Worm (Caenorhabditis elegans) whole organism, young adult: ENCODE measurements around the gene H42K12.3.

Experiments
- B0261.1 ChIP-seq: sonication (generic microtip); optimal IDR thresholded peaks from 2 replicates; lab custom pipeline; 2016; ENCODE audit warnings: mild to moderate bottlenecking, missing genetic modification characterization, moderate library complexity, missing compliant biosample characterization
- C06A6.2 ChIP-seq: fragments of 200-800 bp; sonication (Bioruptor generic); conservative IDR thresholded peaks from 2 replicates; pipeline ENCODE4 v1.3.6; 2022; ENCODE audit warnings: missing genetic modification characterization, missing compliant biosample characterization
- C17E4.6 ChIP-seq: fragments of 200-800 bp; sonication (Bioruptor generic); IDR thresholded peaks from 2 replicates; pipeline ENCODE4 v1.3.6; 2022; ENCODE audit warnings: missing genetic modification reagents, missing genetic modification characterization, missing compliant biosample characterization
- D2030.7 ChIP-seq: fragments of 200-800 bp; sonication (Bioruptor generic); IDR thresholded peaks from 2 replicates; pipeline ENCODE4 v1.3.6; 2022; ENCODE audit warnings: missing genetic modification reagents, missing genetic modification characterization, missing compliant biosample characterization
- F10E7.11 ChIP-seq: sonication (generic microtip); optimal IDR thresholded peaks from 2 replicates; lab custom pipeline; 2017; ENCODE audit warnings: mild to moderate bottlenecking, missing genetic modification characterization, moderate library complexity, missing compliant biosample characterization
- F22D6.2 ChIP-seq: sonication (generic microtip); optimal IDR thresholded peaks from 2 replicates; lab custom pipeline; 2016; ENCODE audit warnings: mild to moderate bottlenecking, missing genetic modification characterization, missing compliant biosample characterization
- F39B2.1 ChIP-seq: fragments of 200-800 bp; sonication (Bioruptor generic); IDR thresholded peaks from 2 replicates; pipeline ENCODE4 v1.3.6; 2022; ENCODE audit warnings: missing genetic modification reagents, missing genetic modification characterization, missing compliant biosample characterization
- F52B5.7 ChIP-seq: sonication (generic microtip); optimal IDR thresholded peaks from 2 replicates; lab custom pipeline; 2016; ENCODE audit warnings: mild to moderate bottlenecking, missing genetic modification characterization, missing compliant biosample characterization
- T26A5.8 ChIP-seq: sonication (generic microtip); optimal IDR thresholded peaks from 2 replicates; lab custom pipeline; 2016; ENCODE audit warnings: missing genetic modification characterization, missing compliant biosample characterization
- Y53F4B.3 ChIP-seq: fragments of 200-800 bp; sonication (Bioruptor generic); IDR thresholded peaks from 2 replicates; pipeline ENCODE4 v1.3.6; 2022; ENCODE audit warnings: missing genetic modification reagents, missing genetic modification characterization, missing compliant biosample characterization
- Y79H2A.3 ChIP-seq: fragments of 200-800 bp; sonication (Bioruptor generic); conservative IDR thresholded peaks from 2 replicates; pipeline ENCODE4 v1.3.6; 2022; ENCODE audit warnings: missing genetic modification reagents, missing genetic modification characterization, missing compliant biosample characterization
- aptf-2 ChIP-seq: fragments of 200-800 bp; sonication (Bioruptor generic); conservative IDR thresholded peaks from 2 replicates; pipeline ENCODE4 v1.3.6; 2022; ENCODE audit warnings: missing genetic modification reagents, missing genetic modification characterization, missing compliant biosample characterization
- athp-1 ChIP-seq: sonication (generic microtip); optimal IDR thresholded peaks from 2 replicates; lab custom pipeline; 2017; ENCODE audit warnings: mild to moderate bottlenecking, missing genetic modification characterization, missing compliant biosample characterization
- attf-3 ChIP-seq: fragments of 200-800 bp; sonication (Bioruptor generic); conservative IDR thresholded peaks from 2 replicates; pipeline ENCODE4 v1.3.6; 2022; ENCODE audit warnings: missing genetic modification reagents, missing genetic modification characterization, missing compliant biosample characterization
- bed-2 ChIP-seq: fragments of 200-800 bp; sonication (Bioruptor generic); IDR thresholded peaks from 2 replicates; pipeline ENCODE4 v1.3.6; 2022; ENCODE audit warnings: missing genetic modification reagents, missing genetic modification characterization, missing compliant biosample characterization
- cebp-2 ChIP-seq: fragments of 200-800 bp; sonication (Bioruptor generic); IDR thresholded peaks from 2 replicates; pipeline ENCODE4 v1.3.6; 2022; ENCODE audit warnings: missing genetic modification characterization, missing compliant biosample characterization
- ceh-27 ChIP-seq: fragments of 200-800 bp; sonication (Bioruptor generic); optimal IDR thresholded peaks from 2 replicates; lab custom pipeline; 2018; ENCODE audit warnings: mild to moderate bottlenecking, missing genetic modification characterization, moderate library complexity, missing compliant biosample characterization
- ceh-91 ChIP-seq: fragments of 200-800 bp; sonication (Bioruptor generic); IDR thresholded peaks from 2 replicates; pipeline ENCODE4 v1.3.6; 2022; ENCODE audit warnings: missing genetic modification reagents, missing genetic modification characterization, missing compliant biosample characterization
- dox-1 ChIP-seq: fragments of 200-800 bp; sonication (Bioruptor generic); IDR thresholded peaks from 2 replicates; pipeline ENCODE4 v1.3.6; 2022; ENCODE audit warnings: missing genetic modification reagents, missing genetic modification characterization, missing compliant biosample characterization
- dpl-1 ChIP-seq: fragments of 150-350 bp; optimal IDR thresholded peaks from 2 replicates; lab custom pipeline; 2014; ENCODE audit warnings: missing biosample characterization, missing genetic modification reagents, missing genetic modification characterization
- egl-18 ChIP-seq: fragments of 200-800 bp; sonication (Bioruptor generic); IDR thresholded peaks from 2 replicates; pipeline ENCODE4 v1.3.6; 2022; ENCODE audit warnings: missing genetic modification reagents, missing genetic modification characterization, missing compliant biosample characterization
- ekl-4 ChIP-seq: fragments of 200-800 bp; sonication (Bioruptor generic); IDR thresholded peaks from 2 replicates; pipeline ENCODE4 v1.3.6; 2022; ENCODE audit warnings: missing genetic modification reagents, missing genetic modification characterization, missing compliant biosample characterization
- hlh-12 ChIP-seq: sonication (generic microtip); optimal IDR thresholded peaks from 2 replicates; lab custom pipeline; 2016; ENCODE audit warnings: missing genetic modification characterization, missing compliant biosample characterization
- hmg-20 ChIP-seq: fragments of 200-800 bp; sonication (Bioruptor generic); IDR thresholded peaks from 2 replicates; pipeline ENCODE4 v1.3.6; 2022; ENCODE audit warnings: missing genetic modification reagents, missing genetic modification characterization, missing compliant biosample characterization
- hrde-1 ChIP-seq: sonication (generic microtip); optimal IDR thresholded peaks from 2 replicates; lab custom pipeline; 2016; ENCODE audit warnings: missing genetic modification characterization, mild to moderate bottlenecking, missing compliant biosample characterization, moderate library complexity, missing genotype, missing genetic modification reagents, borderline replicate concordance
- let-526 ChIP-seq: fragments of 200-800 bp; sonication (Bioruptor generic); IDR thresholded peaks from 2 replicates; pipeline ENCODE4 v1.3.6; 2022; ENCODE audit warnings: missing genetic modification reagents, missing genetic modification characterization, missing compliant biosample characterization
- let-607 ChIP-seq, 2 experiments: fragments of 200-800 bp in 1 of 2; sonication (Bioruptor generic) in 1 of 2; sonication (generic microtip) in 1 of 2; optimal IDR thresholded peaks; 2 replicates each; lab custom pipeline; 2016 to 2018; ENCODE audit warnings: mild to moderate bottlenecking in 2 of 2, missing compliant biosample characterization in 2 of 2, missing genetic modification characterization in 2 of 2, moderate library complexity in 2 of 2, missing genotype in 1 of 2
- lin-54 ChIP-seq: fragments of 200-800 bp; sonication (Bioruptor generic); optimal IDR thresholded peaks from 2 replicates; lab custom pipeline; 2018; ENCODE audit warnings: mild to moderate bottlenecking, missing genetic modification characterization, missing compliant biosample characterization
- madf-10 ChIP-seq: sonication (generic microtip); optimal IDR thresholded peaks from 2 replicates; lab custom pipeline; 2016; ENCODE audit warnings: mild to moderate bottlenecking, missing genetic modification characterization, missing compliant biosample characterization
- madf-3 ChIP-seq: fragments of 200-800 bp; sonication (Bioruptor generic); IDR thresholded peaks from 2 replicates; pipeline ENCODE4 v1.3.6; 2022; ENCODE audit warnings: missing genetic modification reagents, missing genetic modification characterization, missing compliant biosample characterization
- madf-6 ChIP-seq: fragments of 200-800 bp; sonication (Bioruptor generic); IDR thresholded peaks from 2 replicates; pipeline ENCODE4 v1.3.6; 2022; ENCODE audit warnings: missing genetic modification reagents, missing genetic modification characterization, missing compliant biosample characterization
- mes-4 ChIP-seq: sonication (generic microtip); optimal IDR thresholded peaks from 2 replicates; lab custom pipeline; 2016; ENCODE audit warnings: missing genotype, missing genetic modification characterization, missing compliant biosample characterization
- mxl-1 ChIP-seq: sonication (generic microtip); optimal IDR thresholded peaks from 2 replicates; lab custom pipeline; 2016; ENCODE audit warnings: missing genetic modification characterization, missing compliant biosample characterization
- nfya-1 ChIP-seq: sonication (generic microtip); optimal IDR thresholded peaks from 2 replicates; lab custom pipeline; 2017; ENCODE audit warnings: antibody characterized with exemption, missing compliant biosample characterization, missing genetic modification characterization, borderline replicate concordance; ENCODE audit not compliant: insufficient read depth
- nfya-2 ChIP-seq: fragments of 200-800 bp; sonication (Bioruptor generic); IDR thresholded peaks from 2 replicates; pipeline ENCODE4 v1.3.6; 2022; ENCODE audit warnings: missing genetic modification reagents, missing genetic modification characterization, missing compliant biosample characterization
- nhr-120 ChIP-seq: fragments of 200-800 bp; sonication (Bioruptor generic); IDR thresholded peaks from 2 replicates; pipeline ENCODE4 v1.3.6; 2022; ENCODE audit warnings: missing genetic modification characterization, missing compliant biosample characterization
- nhr-27 ChIP-seq: fragments of 200-800 bp; sonication (Bioruptor generic); optimal IDR thresholded peaks from 2 replicates; lab custom pipeline; 2018; ENCODE audit warnings: mild to moderate bottlenecking, missing genetic modification characterization, moderate library complexity, missing compliant biosample characterization
- pha-4 ChIP-seq: fragments of 150-350 bp; sonication (generic microtip); optimal IDR thresholded peaks from 2 replicates; lab custom pipeline; 2014; ENCODE audit warnings: missing biosample characterization, missing genetic modification reagents, missing genetic modification characterization
- repo-1 ChIP-seq: sonication (generic microtip); optimal IDR thresholded peaks from 2 replicates; lab custom pipeline; 2017; ENCODE audit warnings: mild to moderate bottlenecking, missing genetic modification characterization, missing compliant biosample characterization
- sdz-38 ChIP-seq: sonication (generic microtip); optimal IDR thresholded peaks from 2 replicates; lab custom pipeline; 2016; ENCODE audit warnings: missing genotype, missing genetic modification characterization, missing compliant biosample characterization
- snpc-1.1 ChIP-seq: sonication (generic microtip); optimal IDR thresholded peaks from 2 replicates; lab custom pipeline; 2017; ENCODE audit warnings: missing genetic modification characterization, mild to moderate bottlenecking, missing compliant biosample characterization, antibody characterized with exemption, moderate library complexity, missing genotype, missing genetic modification reagents; ENCODE audit not compliant: insufficient read depth
- snpc-4 ChIP-seq, 5 experiments: fragments of 150-350 bp in 1 of 5; sonication (generic microtip) in 4 of 5; optimal IDR thresholded peaks; 2 replicates each; lab custom pipeline; 2014 to 2018; ENCODE audit warnings: missing genetic modification characterization in 5 of 5, missing biosample characterization in 3 of 5, antibody characterized with exemption in 2 of 5, mild to moderate bottlenecking in 2 of 5, missing compliant biosample characterization in 2 of 5, missing genotype in 2 of 5, moderate library complexity in 2 of 5, missing genetic modification reagents in 1 of 5
- somi-1 ChIP-seq: fragments of 200-800 bp; sonication (Bioruptor generic); optimal IDR thresholded peaks from 2 replicates; lab custom pipeline; 2018; ENCODE audit warnings: mild to moderate bottlenecking, missing genetic modification characterization, missing compliant biosample characterization
- sptf-2 ChIP-seq: fragments of 200-800 bp; sonication (Bioruptor generic); optimal IDR thresholded peaks from 2 replicates; lab custom pipeline; 2018; ENCODE audit warnings: mild to moderate bottlenecking, missing genetic modification characterization, missing compliant biosample characterization
- unc-130 ChIP-seq: sonication (generic microtip); optimal IDR thresholded peaks from 2 replicates; lab custom pipeline; 2016; ENCODE audit warnings: missing genetic modification reagents, missing genetic modification characterization, missing compliant biosample characterization
- xnd-1 ChIP-seq: sonication (generic microtip); optimal IDR thresholded peaks from 2 replicates; lab custom pipeline; 2016; ENCODE audit warnings: missing genotype, missing genetic modification reagents, missing genetic modification characterization, missing compliant biosample characterization
- ztf-25 ChIP-seq: fragments of 200-800 bp; sonication (Bioruptor generic); IDR thresholded peaks from 2 replicates; pipeline ENCODE4 v1.3.6; 2022; ENCODE audit warnings: missing genetic modification reagents, missing genetic modification characterization, missing compliant biosample characterization
- ztf-26 ChIP-seq: sonication (generic microtip); optimal IDR thresholded peaks from 2 replicates; lab custom pipeline; 2017; ENCODE audit warnings: missing genetic modification characterization, missing compliant biosample characterization
- ztf-3 ChIP-seq: fragments of 200-800 bp; sonication (Bioruptor generic); optimal IDR thresholded peaks from 2 replicates; lab custom pipeline; 2018; ENCODE audit warnings: mild to moderate bottlenecking, missing genetic modification characterization, missing compliant biosample characterization

Gene H42K12.3

ce11 chrX:1302267-1302666, 8.9 kb upstream of the H42K12.3 start (continued):
- TF ChIP-seq repo-1 (peak; percentile 30), athp-1 (tag; lab: Kevin White, UChicago) (peak; percentile 24), egl-18 (GFP tag; lab: Robert Waterston, UW) (no peak), hrde-1 (tag; lab: Kevin White, UChicago) (no peak), let-607 (tag; optimal IDR thresholded peaks at IDR 0.05; lab: Kevin White, UChicago) (peak in 1 of 2 experiments; percentile 37), F39B2.1 (GFP tag; lab: Robert Waterston, UW) (no peak), hmg-20 (GFP tag; lab: Robert Waterston, UW) (0 out of 2 replicates have a peak, but pooled peaks have one; percentile 25), nhr-27 (no peak), F52B5.7 (tag; lab: Kevin White, UChicago) (no peak), T26A5.8 (peak; percentile 15), nfya-1 (tag; lab: Kevin White, UChicago) (no peak), ztf-26 (tag; lab: Kevin White, UChicago) (no peak), nfya-2 (GFP tag; lab: Robert Waterston, UW) (no peak), pha-4 (tag; lab: Kevin White, UChicago) (no peak), B0261.1 (no peak), mes-4 (no peak), C17E4.6 (GFP tag; lab: Robert Waterston, UW) (no peak), ekl-4 (GFP tag; lab: Robert Waterston, UW) (0 out of 2 replicates have a peak, but pooled peaks have one; percentile 31), mxl-1 (tag; lab: Kevin White, UChicago) (no peak), dox-1 (peak; percentile 90), C06A6.2 (GFP tag; lab: Robert Waterston, UW) (no peak), dpl-1 (GFP tag; lab: Kevin White, UChicago) (no peak), xnd-1 (tag; lab: Kevin White, UChicago) (no peak), Y79H2A.3 (GFP tag; lab: Robert Waterston, UW) (no peak), F22D6.2 (tag; lab: Kevin White, UChicago) (no peak), snpc-4 (GFP tag; optimal IDR thresholded peaks at IDR 0.05; lab: Kevin White, UChicago) (no peak), snpc-4 (tag; optimal IDR thresholded peaks at IDR 0.05; lab: Kevin White, UChicago) (peak; percentile 4 to 53 (median 37)), ztf-3 (no peak), unc-130 (no peak), bed-2 (GFP tag; lab: Robert Waterston, UW) (no peak), ceh-27 (peak; percentile 87), ztf-25 (GFP tag; lab: Robert Waterston, UW) (no peak), nhr-120 (no peak), madf-3 (GFP tag; lab: Robert Waterston, UW) (no peak), aptf-2 (GFP tag; lab: Robert Waterston, UW) (no peak), hlh-12 (tag; lab: Kevin White, UChicago) (no peak), snpc-1.1 (no peak), madf-10 (tag; lab: Kevin White, UChicago) (no peak), sptf-2 (no peak), madf-6 (GFP tag; lab: Robert Waterston, UW) (peak; percentile 35; the same call in 1 of the 2 replicates), D2030.7 (GFP tag; lab: Robert Waterston, UW) (no peak), cebp-2 (no peak), Y53F4B.3 (GFP tag; lab: Robert Waterston, UW) (no peak), lin-54 (GFP tag; lab: Kevin White, UChicago) (no peak), F10E7.11 (tag; lab: Kevin White, UChicago) (no peak), let-526 (0 out of 2 replicates have a peak, but pooled peaks have one; percentile 14), ceh-91 (GFP tag; lab: Robert Waterston, UW) (no peak), somi-1 (GFP tag; lab: Kevin White, UChicago) (no peak), sdz-38 (no peak), attf-3 (no peak)
